Fruit fly (Drosophila melanogaster): ENCODE data around the gene Mnt.
A peak's percentile ranks its signal among the peaks of the same experiment; 100 is the strongest.

The Mnt gene

dm6 chrX:3690631-3691030, 19.0 kb downstream of the Mnt start (continued):
- no peak for TF ChIP-seq CG6683 (GFP tag; optimal IDR thresholded peaks at IDR 0.05)
- TF ChIP-seq Trl (optimal IDR thresholded peaks at IDR 0.05): no peak
- TF ChIP-seq Trl (GFP tag; optimal IDR thresholded peaks at IDR 0.05): peak; percentile 23
- TF ChIP-seq CG11085 (GFP tag; IDR thresholded peaks at IDR 0.05): no peak
- no peak for TF ChIP-seq CG1647 (GFP tag; optimal IDR thresholded peaks at IDR 0.05)
- TF ChIP-seq sc (optimal IDR thresholded peaks at IDR 0.05): no peak
- no peak for TF ChIP-seq sc (GFP tag; optimal IDR thresholded peaks at IDR 0.05)
- TF ChIP-seq CG6175 (GFP tag; IDR thresholded peaks at IDR 0.05): no peak
- TF ChIP-seq CG10462 (GFP tag; optimal IDR thresholded peaks at IDR 0.05): no peak
- no peak for TF ChIP-seq CkIIα-i1 (GFP tag; IDR thresholded peaks at IDR 0.05)
- no peak for TF ChIP-seq CG10565 (GFP tag; optimal IDR thresholded peaks at IDR 0.05)
- peak; percentile 33 for TF ChIP-seq Hsf (GFP tag; optimal IDR thresholded peaks at IDR 0.05)
- TF ChIP-seq CG13287 (GFP tag; IDR thresholded peaks at IDR 0.05; ENCODE audit: partially characterized antibody): no peak
- TF ChIP-seq ara (GFP tag; IDR thresholded peaks at IDR 0.05): 0 out of 2 replicates have a peak, but pooled peaks have one; percentile 35
- TF ChIP-seq croc (GFP tag; conservative IDR thresholded peaks at IDR 0.05): no peak; the same call in 2 of the 3 replicates
- TF ChIP-seq Ravus (GFP tag; IDR thresholded peaks at IDR 0.05): no peak
- TF ChIP-seq CG9932 (GFP tag; IDR thresholded peaks at IDR 0.05): peak; percentile 36; the same call in 1 of the 2 replicates
- TF ChIP-seq ro (GFP tag; IDR thresholded peaks at IDR 0.05): no peak
- TF ChIP-seq CG9797 (GFP tag; optimal IDR thresholded peaks at IDR 0.05): no peak
- peak; percentile 54 for TF ChIP-seq CG15601 (tag; optimal IDR thresholded peaks at IDR 0.05)
- no peak for TF ChIP-seq salm (tag; optimal IDR thresholded peaks at IDR 0.05)
- TF ChIP-seq CG32772 (GFP tag; IDR thresholded peaks at IDR 0.05): no peak
- peak; percentile 30 for TF ChIP-seq CG16863 (GFP tag; optimal IDR thresholded peaks at IDR 0.05)
- no peak for TF ChIP-seq slou (GFP tag; optimal IDR thresholded peaks at IDR 0.05)
- TF ChIP-seq CG8089 (GFP tag; optimal IDR thresholded peaks at IDR 0.05): no peak
- no peak for TF ChIP-seq Nf-YA (GFP tag; IDR thresholded peaks at IDR 0.05)
- no peak for TF ChIP-seq unc-4 (GFP tag; IDR thresholded peaks at IDR 0.05; ENCODE audit: partially characterized antibody)
- TF ChIP-seq CG7963 (GFP tag; IDR thresholded peaks at IDR 0.05; ENCODE audit: partially characterized antibody): no peak
- TF ChIP-seq Pdp1 (GFP tag; optimal IDR thresholded peaks at IDR 0.05): peak in 1 of 2 experiments; percentile 43
- TF ChIP-seq amos (GFP tag; IDR thresholded peaks at IDR 0.05; ENCODE audit: partially characterized antibody): no peak
- TF ChIP-seq CG10321 (GFP tag; IDR thresholded peaks at IDR 0.05): no peak
- peak; percentile 42 for TF ChIP-seq CG16815 (GFP tag; optimal IDR thresholded peaks at IDR 0.05)
- TF ChIP-seq Dip2 (GFP tag; IDR thresholded peaks at IDR 0.05): no peak
- peak; percentile 54; the same call in 1 of the 2 replicates for TF ChIP-seq CG4404 (GFP tag; IDR thresholded peaks at IDR 0.05)
- TF ChIP-seq Atf3 (GFP tag; optimal IDR thresholded peaks at IDR 0.05): no peak
- TF ChIP-seq TFAM (GFP tag; optimal IDR thresholded peaks at IDR 0.05): no peak
- no peak for TF ChIP-seq CG11093 (GFP tag; IDR thresholded peaks at IDR 0.05)
- TF ChIP-seq ems (GFP tag; optimal IDR thresholded peaks at IDR 0.05): no peak
- no peak for TF ChIP-seq zen2 (GFP tag; IDR thresholded peaks at IDR 0.05; ENCODE audit: partially characterized antibody)
- peak; percentile 34; the same call in 1 of the 2 replicates for TF ChIP-seq CG10366 (GFP tag; IDR thresholded peaks at IDR 0.05)
- peak; percentile 22 for TF ChIP-seq jumu (GFP tag; optimal IDR thresholded peaks at IDR 0.05)
- TF ChIP-seq CG5953 (GFP tag; IDR thresholded peaks at IDR 0.05): no peak
- TF ChIP-seq Usf (GFP tag; optimal IDR thresholded peaks at IDR 0.05): no peak
- peak; percentile 29 for TF ChIP-seq pum (GFP tag; optimal IDR thresholded peaks at IDR 0.05)
- TF ChIP-seq ci (GFP tag; IDR thresholded peaks at IDR 0.05): peak; percentile 52; the same call in 1 of the 3 replicates
- TF ChIP-seq fd3F (GFP tag; optimal IDR thresholded peaks at IDR 0.05): no peak
- TF ChIP-seq CG14014 (GFP tag; IDR thresholded peaks at IDR 0.05): 0 out of 2 replicates have a peak, but pooled peaks have one; percentile 21
- no peak for TF ChIP-seq nerfin-2 (GFP tag; IDR thresholded peaks at IDR 0.05; ENCODE audit: partially characterized antibody)
- TF ChIP-seq CG30431 (GFP tag; optimal IDR thresholded peaks at IDR 0.05): no peak
- no peak for TF ChIP-seq chinmo (GFP tag; IDR thresholded peaks at IDR 0.05; ENCODE audit: partially characterized antibody)
- no peak for TF ChIP-seq fd102C (GFP tag; optimal IDR thresholded peaks at IDR 0.05)
- TF ChIP-seq CG18619 (GFP tag; optimal IDR thresholded peaks at IDR 0.05): peak; percentile 8
